Worm (Caenorhabditis elegans) whole organism, L4 larva: ENCODE data around the gene rab-19.

Source experiments
- fkh-10 ChIP-seq: fragments of 150-350 bp; optimal IDR thresholded peaks from 2 replicates; lab custom pipeline; 2014; ENCODE audit warnings: missing biosample characterization, missing genetic modification reagents, missing genetic modification characterization
- mep-1 ChIP-seq: fragments of 150-350 bp; sonication (generic microtip); optimal IDR thresholded peaks from 3 replicates; lab custom pipeline; 2014; ENCODE audit warnings: missing biosample characterization, missing genetic modification characterization
- nhr-237 ChIP-seq: sonication (generic microtip); optimal IDR thresholded peaks from 2 replicates; lab custom pipeline; 2017; ENCODE audit warnings: missing biosample characterization, missing genetic modification characterization
- nhr-28 ChIP-seq: fragments of 150-350 bp; optimal IDR thresholded peaks from 2 replicates; lab custom pipeline; 2014; ENCODE audit warnings: missing biosample characterization, missing genetic modification characterization
- unc-130 ChIP-seq: sonication (generic microtip); optimal IDR thresholded peaks from 2 replicates; lab custom pipeline; 2016; ENCODE audit warnings: missing genetic modification reagents, missing genetic modification characterization, missing compliant biosample characterization

DNA sequence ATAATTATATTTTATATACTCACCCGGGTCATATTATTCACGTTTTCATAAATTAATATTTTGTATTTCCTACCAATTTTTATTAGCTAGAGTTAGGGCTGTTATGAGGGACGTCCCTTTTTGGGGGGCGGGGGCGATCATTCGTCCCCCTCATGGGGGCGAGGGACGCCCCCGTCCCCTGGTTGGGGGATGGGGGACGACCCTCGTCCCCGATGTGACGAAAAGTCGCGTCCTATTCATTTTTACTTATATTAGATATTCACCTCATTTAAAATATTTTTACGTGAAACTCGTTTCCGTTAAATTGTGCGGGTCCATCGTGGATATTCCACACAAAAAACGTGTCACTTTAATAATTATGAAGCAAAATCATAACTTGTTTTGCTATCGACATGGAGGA lies 35.6 kb downstream of the rab-19 start, which contains the start of gene W02A2.12:
- TF ChIP-seq fkh-10 (GFP tag; lab: Kevin White, UChicago) (no peak), mep-1 (tag; lab: Kevin White, UChicago) (no peak), nhr-237 (no peak), unc-130 (GFP tag; lab: Kevin White, UChicago) (no peak), nhr-28 (tag; lab: Kevin White, UChicago) (no peak)
